Worm (Caenorhabditis elegans) whole organism, late embryonic: Measurements from ENCODE around the gene F59E12.9.

Experiments used
- C08G9.2 ChIP-seq: sonication (generic microtip); optimal IDR thresholded peaks from 2 replicates; lab custom pipeline; 2016; ENCODE audit warnings: mild to moderate bottlenecking, missing genetic modification characterization, moderate library complexity, missing compliant biosample characterization
- C38D4.7 ChIP-seq: fragments of 200-800 bp; sonication (Bioruptor generic); optimal IDR thresholded peaks from 2 replicates; lab custom pipeline; 2018; ENCODE audit warnings: mild to moderate bottlenecking, missing genetic modification characterization, moderate library complexity, missing compliant biosample characterization
- F13H6.1 ChIP-seq: sonication (generic microtip); optimal IDR thresholded peaks from 2 replicates; lab custom pipeline; 2016; ENCODE audit warnings: missing genetic modification characterization, missing compliant biosample characterization
- K02D7.2 ChIP-seq: sonication (generic microtip); optimal IDR thresholded peaks from 2 replicates; lab custom pipeline; 2017; ENCODE audit warnings: mild to moderate bottlenecking, missing genetic modification characterization, missing compliant biosample characterization
- K09A11.1 ChIP-seq: sonication (generic microtip); optimal IDR thresholded peaks from 2 replicates; lab custom pipeline; 2017; ENCODE audit warnings: antibody characterized with exemption, mild to moderate bottlenecking, missing genetic modification characterization, missing compliant biosample characterization; ENCODE audit not compliant: insufficient read depth
- T23F11.4 ChIP-seq: fragments of 200-800 bp; sonication (Bioruptor generic); optimal IDR thresholded peaks from 2 replicates; lab custom pipeline; 2018; ENCODE audit warnings: mild to moderate bottlenecking, missing genetic modification characterization, missing compliant biosample characterization
- Y22D7AL.16 ChIP-seq: sonication (generic microtip); optimal IDR thresholded peaks from 2 replicates; lab custom pipeline; 2016; ENCODE audit warnings: missing genetic modification characterization, missing compliant biosample characterization
- ceh-14 ChIP-seq: sonication (generic microtip); optimal IDR thresholded peaks from 2 replicates; lab custom pipeline; 2016; ENCODE audit warnings: missing genotype, missing genetic modification characterization, missing compliant biosample characterization
- ceh-18 ChIP-seq: sonication (generic microtip); optimal IDR thresholded peaks from 2 replicates; lab custom pipeline; 2016; ENCODE audit warnings: missing genetic modification characterization, missing compliant biosample characterization
- ceh-19 ChIP-seq: fragments of 200-800 bp; sonication (Bioruptor generic); optimal IDR thresholded peaks from 2 replicates; lab custom pipeline; 2018; ENCODE audit warnings: mild to moderate bottlenecking, missing genetic modification characterization, missing compliant biosample characterization
- ceh-2 ChIP-seq: sonication (generic microtip); optimal IDR thresholded peaks from 2 replicates; lab custom pipeline; 2016; ENCODE audit warnings: missing genotype, missing genetic modification characterization, missing compliant biosample characterization
- ceh-22 ChIP-seq: sonication (generic microtip); optimal IDR thresholded peaks from 2 replicates; lab custom pipeline; 2017; ENCODE audit warnings: missing biosample characterization, missing genetic modification characterization
- ceh-30 ChIP-seq: fragments of 150-350 bp; optimal IDR thresholded peaks from 2 replicates; lab custom pipeline; 2014; ENCODE audit warnings: missing biosample characterization, missing genetic modification characterization
- ceh-31 ChIP-seq: sonication (generic microtip); optimal IDR thresholded peaks from 2 replicates; lab custom pipeline; 2016; ENCODE audit warnings: missing genetic modification characterization, missing compliant biosample characterization
- ceh-34 ChIP-seq: sonication (generic microtip); optimal IDR thresholded peaks from 2 replicates; lab custom pipeline; 2016; ENCODE audit warnings: mild to moderate bottlenecking, missing genetic modification characterization, missing compliant biosample characterization
- ceh-45 ChIP-seq: fragments of 200-800 bp; sonication (Bioruptor generic); IDR thresholded peaks from 2 replicates; pipeline ENCODE4 v1.3.6; 2022; ENCODE audit warnings: missing genetic modification reagents, missing genetic modification characterization, missing compliant biosample characterization
- ceh-48 ChIP-seq: sonication (generic microtip); optimal IDR thresholded peaks from 2 replicates; lab custom pipeline; 2016; ENCODE audit warnings: missing genetic modification characterization, inconsistent platforms, missing compliant biosample characterization
- ceh-6 ChIP-seq: fragments of 200-800 bp; sonication (Bioruptor generic); optimal IDR thresholded peaks from 2 replicates; lab custom pipeline; 2018; ENCODE audit warnings: mild to moderate bottlenecking, missing genetic modification characterization, missing compliant biosample characterization
- che-1 ChIP-seq: sonication (generic microtip); optimal IDR thresholded peaks from 2 replicates; lab custom pipeline; 2016; ENCODE audit warnings: mild to moderate bottlenecking, missing genetic modification characterization, missing compliant biosample characterization
- dmd-4 ChIP-seq: sonication (generic microtip); optimal IDR thresholded peaks from 2 replicates; lab custom pipeline; 2016; ENCODE audit warnings: borderline replicate concordance, missing genetic modification characterization, missing compliant biosample characterization
- elt-4 ChIP-seq: sonication (generic microtip); optimal IDR thresholded peaks from 2 replicates; lab custom pipeline; 2016; ENCODE audit warnings: missing genetic modification characterization, missing compliant biosample characterization
- ets-4 ChIP-seq: sonication (generic microtip); optimal IDR thresholded peaks from 2 replicates; lab custom pipeline; 2016; ENCODE audit warnings: missing genetic modification characterization, missing compliant biosample characterization
- eyg-1 ChIP-seq: sonication (generic microtip); optimal IDR thresholded peaks from 2 replicates; lab custom pipeline; 2016; ENCODE audit warnings: missing genotype, missing genetic modification characterization, missing compliant biosample characterization
- fax-1 ChIP-seq: sonication (generic microtip); optimal IDR thresholded peaks from 2 replicates; lab custom pipeline; 2016; ENCODE audit warnings: missing genotype, missing genetic modification characterization, missing compliant biosample characterization
- gmeb-2 ChIP-seq: sonication (generic microtip); optimal IDR thresholded peaks from 2 replicates; lab custom pipeline; 2016; ENCODE audit warnings: missing genetic modification characterization, inconsistent platforms, missing compliant biosample characterization
- hlh-13 ChIP-seq: fragments of 200-800 bp; sonication (Bioruptor generic); optimal IDR thresholded peaks from 2 replicates; lab custom pipeline; 2018; ENCODE audit warnings: mild to moderate bottlenecking, missing genetic modification characterization, missing compliant biosample characterization
- hlh-15 ChIP-seq: sonication (generic microtip); optimal IDR thresholded peaks from 2 replicates; lab custom pipeline; 2016; ENCODE audit warnings: missing genetic modification characterization, missing compliant biosample characterization
- hlh-30 ChIP-seq: sonication (generic microtip); optimal IDR thresholded peaks from 2 replicates; lab custom pipeline; 2017; ENCODE audit warnings: antibody characterized with exemption, missing genetic modification characterization, missing compliant biosample characterization; ENCODE audit not compliant: insufficient read depth
- hlh-6 ChIP-seq: sonication (generic microtip); optimal IDR thresholded peaks from 2 replicates; lab custom pipeline; 2016; ENCODE audit warnings: missing genotype, missing genetic modification characterization, missing compliant biosample characterization
- hlh-8 ChIP-seq: sonication (generic microtip); optimal IDR thresholded peaks from 2 replicates; lab custom pipeline; 2016; ENCODE audit warnings: missing genotype, missing genetic modification characterization, missing compliant biosample characterization
- lim-6 ChIP-seq: sonication (generic microtip); optimal IDR thresholded peaks from 2 replicates; lab custom pipeline; 2016; ENCODE audit warnings: missing genetic modification characterization, missing compliant biosample characterization
- lin-11 ChIP-seq: fragments of 200-800 bp; sonication (Bioruptor generic); optimal IDR thresholded peaks from 2 replicates; lab custom pipeline; 2018; ENCODE audit warnings: mild to moderate bottlenecking, missing genetic modification characterization, missing compliant biosample characterization
- madf-2 ChIP-seq: sonication (generic microtip); optimal IDR thresholded peaks from 2 replicates; lab custom pipeline; 2017; ENCODE audit warnings: missing genetic modification characterization, missing compliant biosample characterization
- mec-3 ChIP-seq: sonication (generic microtip); optimal IDR thresholded peaks from 2 replicates; lab custom pipeline; 2016; ENCODE audit warnings: borderline replicate concordance, missing genetic modification characterization, missing compliant biosample characterization
- npax-4 ChIP-seq: sonication (generic microtip); optimal IDR thresholded peaks from 2 replicates; lab custom pipeline; 2016; ENCODE audit warnings: missing genetic modification characterization, missing compliant biosample characterization
- odd-2 ChIP-seq: sonication (generic microtip); optimal IDR thresholded peaks from 2 replicates; lab custom pipeline; 2017; ENCODE audit warnings: antibody characterized with exemption, mild to moderate bottlenecking, missing genetic modification characterization, missing compliant biosample characterization
- pax-1 ChIP-seq: fragments of 150-350 bp; optimal IDR thresholded peaks from 2 replicates; lab custom pipeline; 2014; ENCODE audit warnings: missing biosample characterization, missing genetic modification characterization
- pha-2 ChIP-seq: sonication (generic microtip); optimal IDR thresholded peaks from 2 replicates; lab custom pipeline; 2017; ENCODE audit warnings: mild to moderate bottlenecking, missing genetic modification characterization, missing compliant biosample characterization
- pha-4 ChIP-seq: fragments of 150-350 bp; optimal IDR thresholded peaks from 2 replicates; lab custom pipeline; 2018; ENCODE audit warnings: missing biosample characterization, missing genetic modification reagents, missing genetic modification characterization
- pqm-1 ChIP-seq: sonication (generic microtip); optimal IDR thresholded peaks from 2 replicates; lab custom pipeline; 2016; ENCODE audit warnings: missing genetic modification characterization, missing compliant biosample characterization
- ref-2 ChIP-seq: sonication (generic microtip); optimal IDR thresholded peaks from 2 replicates; lab custom pipeline; 2016; ENCODE audit warnings: missing genetic modification characterization, missing compliant biosample characterization
- sdc-2 ChIP-seq: sonication (generic microtip); optimal IDR thresholded peaks from 2 replicates; lab custom pipeline; 2016; ENCODE audit warnings: missing genotype, missing genetic modification characterization, missing compliant biosample characterization
- sox-2 ChIP-seq: fragments of 200-800 bp; sonication (Bioruptor generic); IDR thresholded peaks from 2 replicates; pipeline ENCODE4 v1.3.6; 2022; ENCODE audit warnings: missing genetic modification reagents, missing genetic modification characterization, missing compliant biosample characterization
- sox-4 ChIP-seq: sonication (generic microtip); optimal IDR thresholded peaks from 2 replicates; lab custom pipeline; 2017; ENCODE audit warnings: mild to moderate bottlenecking, missing genetic modification characterization, inconsistent platforms, missing compliant biosample characterization
- syd-9 ChIP-seq: sonication (generic microtip); optimal IDR thresholded peaks from 2 replicates; lab custom pipeline; 2016; ENCODE audit warnings: mild to moderate bottlenecking, missing genetic modification characterization, moderate library complexity, missing compliant biosample characterization
- tbx-2 ChIP-seq: sonication (generic microtip); optimal IDR thresholded peaks from 2 replicates; lab custom pipeline; 2016; ENCODE audit warnings: missing genetic modification characterization, missing compliant biosample characterization
- tbx-7 ChIP-seq: sonication (generic microtip); optimal IDR thresholded peaks from 2 replicates; lab custom pipeline; 2016; ENCODE audit warnings: missing genotype, missing genetic modification characterization, missing compliant biosample characterization
- ttx-3 ChIP-seq: sonication (generic microtip); optimal IDR thresholded peaks from 2 replicates; lab custom pipeline; 2016; ENCODE audit warnings: missing genetic modification reagents, missing genetic modification characterization, missing compliant biosample characterization
- unc-3 ChIP-seq, 2 experiments: fragments of 200-800 bp in 1 of 2; sonication (Bioruptor generic) in 1 of 2; sonication (generic microtip) in 1 of 2; conservative IDR thresholded peaks in 1 of 2; optimal IDR thresholded peaks in 1 of 2; 2 replicates each; pipeline versions ENCODE4 v1.3.6 to Lab custom; 2016 to 2022; ENCODE audit warnings: missing compliant biosample characterization in 2 of 2, missing genetic modification characterization in 2 of 2, missing genetic modification reagents in 1 of 2
- unc-42 ChIP-seq: sonication (generic microtip); optimal IDR thresholded peaks from 2 replicates; lab custom pipeline; 2016; ENCODE audit warnings: missing genotype, missing genetic modification characterization, missing compliant biosample characterization
- unc-86 ChIP-seq: sonication (generic microtip); optimal IDR thresholded peaks from 2 replicates; lab custom pipeline; 2016; ENCODE audit warnings: missing genetic modification characterization, missing compliant biosample characterization
- zip-5 ChIP-seq: sonication (generic microtip); optimal IDR thresholded peaks from 2 replicates; lab custom pipeline; 2016; ENCODE audit warnings: missing genetic modification characterization, missing compliant biosample characterization

Gene F59E12.9

ce11 chrII:5661735-5662177 is 14.9 kb upstream of the F59E12.9 start:
- TF ChIP-seq ceh-30 (tag; lab: Kevin White, UChicago): peak; percentile 44
- peak; percentile 87 for TF ChIP-seq T23F11.4 (GFP tag; lab: Kevin White, UChicago)
- peak; percentile 73 for TF ChIP-seq C38D4.7
- TF ChIP-seq C08G9.2: peak; percentile 76
- TF ChIP-seq zip-5 (tag; lab: Kevin White, UChicago): no peak
- TF ChIP-seq hlh-13 (GFP tag; lab: Kevin White, UChicago): peak; percentile 45
- peak; percentile 23 for TF ChIP-seq tbx-7
- TF ChIP-seq pax-1 (tag; lab: Kevin White, UChicago): peak; percentile 5
- TF ChIP-seq ceh-45 (GFP tag; lab: Robert Waterston, UW): peak; percentile 87
- peak; percentile 83 for TF ChIP-seq sox-4 (tag; lab: Kevin White, UChicago)
- TF ChIP-seq lim-6 (tag; lab: Kevin White, UChicago): peak; percentile 78
- TF ChIP-seq odd-2: no peak
- peak; percentile 55 for TF ChIP-seq hlh-30 (tag; lab: Kevin White, UChicago)
- no peak for TF ChIP-seq pha-4
- TF ChIP-seq ceh-48 (tag; lab: Kevin White, UChicago): peak; percentile 74
- peak; percentile 43 for TF ChIP-seq sdc-2
- TF ChIP-seq ceh-34 (tag; lab: Kevin White, UChicago): peak; percentile 90
- TF ChIP-seq K02D7.2 (tag; lab: Kevin White, UChicago): peak; percentile 75
- peak; percentile 56 for TF ChIP-seq ceh-6 (GFP tag; lab: Kevin White, UChicago)
- peak; percentile 52; the same call in 1 of the 2 replicates for TF ChIP-seq sox-2 (GFP tag; lab: Robert Waterston, UW)
- peak; percentile 36 for TF ChIP-seq unc-42 (tag; lab: Kevin White, UChicago)
- TF ChIP-seq pqm-1: no peak
- no peak for TF ChIP-seq npax-4 (tag; lab: Kevin White, UChicago)
- TF ChIP-seq ceh-22 (tag; lab: Kevin White, UChicago): peak; percentile 68
- peak; percentile 43 for TF ChIP-seq ets-4
- peak; percentile 48 for TF ChIP-seq mec-3 (tag; lab: Kevin White, UChicago)
- peak; percentile 54 for TF ChIP-seq ceh-2 (tag; lab: Kevin White, UChicago)
- TF ChIP-seq eyg-1: no peak
- no peak for TF ChIP-seq elt-4 (tag; lab: Kevin White, UChicago)
- peak; percentile 91 for TF ChIP-seq ceh-19 (GFP tag; lab: Kevin White, UChicago)
- TF ChIP-seq pha-2: no peak
- peak; percentile 78 for TF ChIP-seq Y22D7AL.16
- peak; percentile 89 for TF ChIP-seq ceh-31 (tag; lab: Kevin White, UChicago)
- no peak for TF ChIP-seq hlh-15
- TF ChIP-seq che-1 (tag; lab: Kevin White, UChicago): peak; percentile 63
- peak; percentile 90 for TF ChIP-seq ceh-18 (tag; lab: Kevin White, UChicago)
- peak; percentile 60 for TF ChIP-seq K09A11.1 (tag; lab: Kevin White, UChicago)
- TF ChIP-seq fax-1 (tag; lab: Kevin White, UChicago): peak; percentile 30
- TF ChIP-seq gmeb-2: peak; percentile 70
- peak; percentile 85 for TF ChIP-seq tbx-2 (tag; lab: Kevin White, UChicago)
- TF ChIP-seq hlh-8: peak; percentile 64
- TF ChIP-seq dmd-4: peak; percentile 61
- TF ChIP-seq ttx-3 (tag; lab: Kevin White, UChicago): no peak
- TF ChIP-seq unc-3 (GFP tag; conservative IDR thresholded peaks at IDR 0.05; lab: Robert Waterston, UW): peak; percentile 93
- no peak for TF ChIP-seq unc-3 (tag; optimal IDR thresholded peaks at IDR 0.05; lab: Kevin White, UChicago)
- peak; percentile 78 for TF ChIP-seq ref-2 (tag; lab: Kevin White, UChicago)
- TF ChIP-seq madf-2: peak; percentile 75
- TF ChIP-seq unc-86: peak; percentile 72
- TF ChIP-seq ceh-14 (tag; lab: Kevin White, UChicago): peak; percentile 72
- peak; percentile 44 for TF ChIP-seq syd-9 (tag; lab: Kevin White, UChicago)
- peak; percentile 22 for TF ChIP-seq hlh-6
- TF ChIP-seq lin-11: peak; percentile 67
- TF ChIP-seq F13H6.1 (tag; lab: Kevin White, UChicago): peak; percentile 81
